Comparison of ENCODE assay signal across 5 fruit fly cellular contexts in the genomic region with DNA sequence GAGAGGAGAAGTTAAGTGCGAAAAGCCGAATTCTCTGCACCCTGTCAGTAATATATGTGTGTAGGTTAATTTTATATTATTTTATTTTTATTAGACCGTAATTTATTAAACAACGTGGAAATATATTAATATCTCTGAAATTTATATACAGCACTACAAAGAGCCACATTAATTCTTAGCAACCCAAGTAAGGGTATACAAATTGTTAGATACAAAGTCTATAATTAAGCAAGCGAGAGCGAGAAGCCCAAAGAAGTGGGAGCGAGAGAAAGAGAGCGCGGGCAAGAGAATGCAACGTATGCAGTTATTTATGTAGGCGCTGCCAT.
TF ChIP-seq lines count a peak whose summit lies in the region.

No protein-coding gene starts in this region.

TF ChIP-seq in whole organism, adult, 20 proteins besides CTCF, POLR2A, EP300 and RAD21 (continued from another document):
- peak; percentile 74 for TF ChIP-seq CG33017 (tag; optimal IDR thresholded peaks at IDR 0.05; lab: Kevin White, UChicago)
- TF ChIP-seq Hr96 (GFP tag; optimal IDR thresholded peaks at IDR 0.05; lab: Kevin White, UChicago), result no peak
- peak; percentile 88 for TF ChIP-seq CG7101 (tag; optimal IDR thresholded peaks at IDR 0.05; lab: Kevin White, UChicago)

TF ChIP-seq in whole organism, embryonic, 481 proteins besides CTCF, POLR2A, EP300 and RAD21 (continued from another document and continues in another):
- TF ChIP-seq Doc2 (GFP tag; IDR thresholded peaks at IDR 0.05; lab: Robert Waterston, UW) (no peak), CG12744 (GFP tag; optimal IDR thresholded peaks at IDR 0.05; lab: Kevin White, UChicago) (no peak), CG8281 (tag; optimal IDR thresholded peaks at IDR 0.05; lab: Kevin White, UChicago) (peak; percentile 82), Abd-B (GFP tag; optimal IDR thresholded peaks at IDR 0.05; lab: Kevin White, UChicago) (peak; percentile 93), CG13894 (tag; optimal IDR thresholded peaks at IDR 0.05; lab: Kevin White, UChicago) (peak; percentile 38), ranshi (GFP tag; IDR thresholded peaks at IDR 0.05; lab: Robert Waterston, UW) (peak; percentile 91), CG9876 (GFP tag; optimal IDR thresholded peaks at IDR 0.05; lab: Kevin White, UChicago) (no peak), NC2β (GFP tag; optimal IDR thresholded peaks at IDR 0.05; lab: Kevin White, UChicago) (peak; percentile 51), CG7928 (GFP tag; optimal IDR thresholded peaks at IDR 0.05; lab: Kevin White, UChicago) (peak; percentile 15), Pdp1 (GFP tag; optimal IDR thresholded peaks at IDR 0.05; lab: Kevin White, UChicago) (peak; percentile 52 to 69), MBD-R2 (GFP tag; IDR thresholded peaks at IDR 0.05; lab: Robert Waterston, UW) (peak; percentile 60), CG15514 (GFP tag; optimal IDR thresholded peaks at IDR 0.05; lab: Kevin White, UChicago) (peak; percentile 58), zf30C (GFP tag; optimal IDR thresholded peaks at IDR 0.05; lab: Kevin White, UChicago) (no peak), grn (GFP tag; optimal IDR thresholded peaks at IDR 0.05; lab: Kevin White, UChicago) (no peak), Dip2 (GFP tag; IDR thresholded peaks at IDR 0.05; lab: Robert Waterston, UW) (no peak), CG7963 (GFP tag; IDR thresholded peaks at IDR 0.05; lab: Robert Waterston, UW; ENCODE audit: partially characterized antibody) (no peak), CG4820 (GFP tag; optimal IDR thresholded peaks at IDR 0.05; lab: Kevin White, UChicago) (peak; percentile 91), CG8089 (GFP tag; optimal IDR thresholded peaks at IDR 0.05; lab: Kevin White, UChicago) (peak; percentile 8), dan (GFP tag; IDR thresholded peaks at IDR 0.05; lab: Robert Waterston, UW) (peak; percentile 91), mld (GFP tag; IDR thresholded peaks at IDR 0.05; lab: Robert Waterston, UW; ENCODE audit: partially characterized antibody) (no peak), ssp (GFP tag; IDR thresholded peaks at IDR 0.05; lab: Robert Waterston, UW) (peak; percentile 89), Fer1 (GFP tag; optimal IDR thresholded peaks at IDR 0.05; lab: Kevin White, UChicago) (peak; percentile 78), Lim3 (GFP tag; IDR thresholded peaks at IDR 0.05; lab: Robert Waterston, UW) (no peak), Hr3 (GFP tag; optimal IDR thresholded peaks at IDR 0.05; lab: Kevin White, UChicago) (peak; percentile 94), CG18599 (GFP tag; optimal IDR thresholded peaks at IDR 0.05; lab: Kevin White, UChicago) (peak; percentile 86), CG18476 (GFP tag; optimal IDR thresholded peaks at IDR 0.05; lab: Kevin White, UChicago) (peak; percentile 89), CG16813 (GFP tag; IDR thresholded peaks at IDR 0.05; lab: Robert Waterston, UW; ENCODE audit: partially characterized antibody) (no peak), fru (optimal IDR thresholded peaks at IDR 0.05; lab: Kevin White, UChicago) (no peak), Ssrp (tag; optimal IDR thresholded peaks at IDR 0.05; lab: Kevin White, UChicago) (peak; percentile 97), pros (GFP tag; optimal IDR thresholded peaks at IDR 0.05; lab: Kevin White, UChicago) (no peak), gro (GFP tag; optimal IDR thresholded peaks at IDR 0.05; lab: Kevin White, UChicago) (no peak)

TF ChIP-seq in whole organism, prepupa, 60 proteins besides CTCF, POLR2A, EP300 and RAD21 (continued from another document and continues in another):
- TF ChIP-seq CG7368 (GFP tag; optimal IDR thresholded peaks at IDR 0.05; lab: Kevin White, UChicago), result peak; percentile 87
- TF ChIP-seq CG11294 (GFP tag; IDR thresholded peaks at IDR 0.05; lab: Robert Waterston, UW), result peak; percentile 96
- peak; percentile 90 for TF ChIP-seq Smox (GFP tag; optimal IDR thresholded peaks at IDR 0.05; lab: Kevin White, UChicago)
- TF ChIP-seq Sox15 (GFP tag; optimal IDR thresholded peaks at IDR 0.05; lab: Kevin White, UChicago), result peak; percentile 72
- peak; percentile 91 for TF ChIP-seq CG10669 (GFP tag; optimal IDR thresholded peaks at IDR 0.05; lab: Kevin White, UChicago)
- peak; percentile 98 for TF ChIP-seq eg (GFP tag; IDR thresholded peaks at IDR 0.05; lab: Robert Waterston, UW)
- TF ChIP-seq cyc (GFP tag; optimal IDR thresholded peaks at IDR 0.05; lab: Kevin White, UChicago), result peak; percentile 90
- peak; percentile 95 for TF ChIP-seq CG3032 (tag; optimal IDR thresholded peaks at IDR 0.05; lab: Kevin White, UChicago)
- TF ChIP-seq Ets96B (tag; optimal IDR thresholded peaks at IDR 0.05; lab: Kevin White, UChicago), result peak; percentile 94
- TF ChIP-seq CG15336 (GFP tag; IDR thresholded peaks at IDR 0.05; lab: Robert Waterston, UW), result peak; percentile 98
- peak; percentile 77 to 92 for TF ChIP-seq salr (GFP tag; optimal IDR thresholded peaks at IDR 0.05; lab: Kevin White, UChicago)
- peak; percentile 85 for TF ChIP-seq fd59A (GFP tag; optimal IDR thresholded peaks at IDR 0.05; lab: Kevin White, UChicago)
- TF ChIP-seq lz (GFP tag; optimal IDR thresholded peaks at IDR 0.05; lab: Kevin White, UChicago), result peak; percentile 83
- TF ChIP-seq OdsH (GFP tag; optimal IDR thresholded peaks at IDR 0.05; lab: Kevin White, UChicago), result peak; percentile 95
- peak; percentile 67 for TF ChIP-seq vri (GFP tag; optimal IDR thresholded peaks at IDR 0.05; lab: Kevin White, UChicago)
- peak; percentile 98 for TF ChIP-seq CG6163 (GFP tag; IDR thresholded peaks at IDR 0.05; lab: Robert Waterston, UW)
- TF ChIP-seq CG1621 (tag; optimal IDR thresholded peaks at IDR 0.05; lab: Kevin White, UChicago), result peak; percentile 86
- TF ChIP-seq CG10631 (GFP tag; optimal IDR thresholded peaks at IDR 0.05; lab: Kevin White, UChicago), result peak; percentile 96
- TF ChIP-seq dsx (GFP tag; optimal IDR thresholded peaks at IDR 0.05; lab: Kevin White, UChicago; ENCODE audit: poor library complexity, severe bottlenecking), result peak; percentile 100
- TF ChIP-seq CG3919 (GFP tag; optimal IDR thresholded peaks at IDR 0.05; lab: Kevin White, UChicago), result peak; percentile 93
- peak; percentile 84 for TF ChIP-seq dac (GFP tag; optimal IDR thresholded peaks at IDR 0.05; lab: Kevin White, UChicago)
- TF ChIP-seq Ets21C (GFP tag; optimal IDR thresholded peaks at IDR 0.05; lab: Kevin White, UChicago), result peak; percentile 65
- peak; percentile 91 for TF ChIP-seq esn (GFP tag; optimal IDR thresholded peaks at IDR 0.05; lab: Kevin White, UChicago)
- TF ChIP-seq acj6 (GFP tag; optimal IDR thresholded peaks at IDR 0.05; lab: Kevin White, UChicago), result peak; percentile 95
- TF ChIP-seq CG4318 (GFP tag; optimal IDR thresholded peaks at IDR 0.05; lab: Kevin White, UChicago), result peak; percentile 92
- peak; percentile 97 for TF ChIP-seq Gug (GFP tag; IDR thresholded peaks at IDR 0.05; lab: Robert Waterston, UW)
- peak; percentile 88 to 94 for TF ChIP-seq ss (GFP tag; optimal IDR thresholded peaks at IDR 0.05; lab: Kevin White, UChicago)
- TF ChIP-seq Hr39 (GFP tag; optimal IDR thresholded peaks at IDR 0.05; lab: Kevin White, UChicago), result peak; percentile 76
- TF ChIP-seq Sox14 (GFP tag; optimal IDR thresholded peaks at IDR 0.05; lab: Kevin White, UChicago), result peak; percentile 88
- TF ChIP-seq CG32006 (GFP tag; optimal IDR thresholded peaks at IDR 0.05; lab: Kevin White, UChicago), result peak; percentile 95
- TF ChIP-seq CG34406 (GFP tag; optimal IDR thresholded peaks at IDR 0.05; lab: Kevin White, UChicago), result peak; percentile 86
- peak; percentile 91 for TF ChIP-seq Eip93F (GFP tag; optimal IDR thresholded peaks at IDR 0.05; lab: Kevin White, UChicago)

TF ChIP-seq in whole organism, pupa, 21 proteins besides CTCF, POLR2A, EP300 and RAD21 (continued from another document):
- peak; percentile 99 for TF ChIP-seq CG4496 (GFP tag; IDR thresholded peaks at IDR 0.05; lab: Robert Waterston, UW)

TF ChIP-seq in whole organism, wandering third instar larva, 38 proteins besides CTCF, POLR2A, EP300 and RAD21 (continued from another document):
- peak; percentile 69 for TF ChIP-seq CrebA (GFP tag; optimal IDR thresholded peaks at IDR 0.05; lab: Kevin White, UChicago; ENCODE audit: borderline replicate concordance)
- peak; percentile 91 for TF ChIP-seq rgr (GFP tag; optimal IDR thresholded peaks at IDR 0.05; lab: Kevin White, UChicago)
- peak; percentile 77 for TF ChIP-seq ey (GFP tag; optimal IDR thresholded peaks at IDR 0.05; lab: Kevin White, UChicago)
- no peak for TF ChIP-seq Mio (GFP tag; optimal IDR thresholded peaks at IDR 0.05; lab: Kevin White, UChicago)
- TF ChIP-seq psq (GFP tag; optimal IDR thresholded peaks at IDR 0.05; lab: Kevin White, UChicago), result peak; percentile 89
- TF ChIP-seq tai (GFP tag; optimal IDR thresholded peaks at IDR 0.05; lab: Kevin White, UChicago), result peak; percentile 54
- peak; percentile 87 for TF ChIP-seq sage (GFP tag; optimal IDR thresholded peaks at IDR 0.05; lab: Kevin White, UChicago)
TF ChIP-seq in whole organism, wandering third instar larva: peak in this region for 20.
